Fruit fly (Drosophila melanogaster): ENCODE data around the gene Mnat9.
A peak's percentile ranks its signal among the peaks of the same experiment; 100 is the strongest.

The Mnat9 gene

dm6 chr3R:31636501-31636900, 20.5 kb upstream of the Mnat9 start (continued):
- TF ChIP-seq Dad (GFP tag; optimal IDR thresholded peaks at IDR 0.05), result peak; percentile 9
- no peak for TF ChIP-seq CG3726 (GFP tag; IDR thresholded peaks at IDR 0.05)
- TF ChIP-seq pho (GFP tag; optimal IDR thresholded peaks at IDR 0.05), result peak; percentile 30
- TF ChIP-seq CG34224 (GFP tag; IDR thresholded peaks at IDR 0.05; ENCODE audit: partially characterized antibody), result no peak
- TF ChIP-seq Dfd (GFP tag; optimal IDR thresholded peaks at IDR 0.05), result no peak
- peak; percentile 23; the same call in 1 of the 2 replicates for TF ChIP-seq CG10366 (GFP tag; IDR thresholded peaks at IDR 0.05)
- TF ChIP-seq CG13287 (GFP tag; IDR thresholded peaks at IDR 0.05; ENCODE audit: partially characterized antibody), result no peak
- no peak for TF ChIP-seq Ets97D (GFP tag; optimal IDR thresholded peaks at IDR 0.05)
- TF ChIP-seq slou (GFP tag; optimal IDR thresholded peaks at IDR 0.05), result no peak
- no peak for TF ChIP-seq zfh1 (GFP tag; IDR thresholded peaks at IDR 0.05)
- TF ChIP-seq Hand (GFP tag; optimal IDR thresholded peaks at IDR 0.05), result peak; percentile 69
- no peak for TF ChIP-seq cato (GFP tag; optimal IDR thresholded peaks at IDR 0.05; ENCODE audit: borderline replicate concordance)
- TF ChIP-seq CG32767 (GFP tag; IDR thresholded peaks at IDR 0.05), result no peak
- peak; percentile 32 for TF ChIP-seq dmrt99B (tag; optimal IDR thresholded peaks at IDR 0.05)
- peak; percentile 9 for TF ChIP-seq CG12155 (GFP tag; optimal IDR thresholded peaks at IDR 0.05)
- no peak; the same call in 1 of the 2 replicates for TF ChIP-seq Adf1 (GFP tag; IDR thresholded peaks at IDR 0.05)
- peak in 1 of 2 experiments; percentile 63 for TF ChIP-seq Hr51 (GFP tag; optimal IDR thresholded peaks at IDR 0.05)
- TF ChIP-seq GATAe (GFP tag; conservative IDR thresholded peaks at IDR 0.05), result no peak
- TF ChIP-seq gro (GFP tag; optimal IDR thresholded peaks at IDR 0.05), result peak; percentile 47
- peak; percentile 67 for TF ChIP-seq Hmr (GFP tag; optimal IDR thresholded peaks at IDR 0.05)
- peak; percentile 7 for TF ChIP-seq zen (tag; optimal IDR thresholded peaks at IDR 0.05)
- TF ChIP-seq chif (GFP tag; optimal IDR thresholded peaks at IDR 0.05), result no peak
- no peak for TF ChIP-seq CG31388 (GFP tag; optimal IDR thresholded peaks at IDR 0.05)
- TF ChIP-seq TFAM (GFP tag; optimal IDR thresholded peaks at IDR 0.05), result no peak
- TF ChIP-seq CG8765 (GFP tag; IDR thresholded peaks at IDR 0.05), result no peak
- no peak for TF ChIP-seq unc-4 (GFP tag; IDR thresholded peaks at IDR 0.05; ENCODE audit: partially characterized antibody)
- no peak for TF ChIP-seq Sox100B (GFP tag; optimal IDR thresholded peaks at IDR 0.05)
- TF ChIP-seq Rx (GFP tag; IDR thresholded peaks at IDR 0.05), result no peak
- no peak for TF ChIP-seq tll (GFP tag; optimal IDR thresholded peaks at IDR 0.05)
- no peak for TF ChIP-seq CG4854 (GFP tag; optimal IDR thresholded peaks at IDR 0.05)
- TF ChIP-seq sima (GFP tag; optimal IDR thresholded peaks at IDR 0.05), result no peak
- TF ChIP-seq CG42726 (GFP tag; IDR thresholded peaks at IDR 0.05; ENCODE audit: partially characterized antibody), result no peak
- no peak for TF ChIP-seq Doc2 (GFP tag; IDR thresholded peaks at IDR 0.05)
- no peak for TF ChIP-seq CG16813 (GFP tag; IDR thresholded peaks at IDR 0.05; ENCODE audit: partially characterized antibody)
- TF ChIP-seq kay (GFP tag; optimal IDR thresholded peaks at IDR 0.05), result no peak
- TF ChIP-seq CG12236 (GFP tag; optimal IDR thresholded peaks at IDR 0.05), result no peak
- TF ChIP-seq CG7357 (GFP tag; IDR thresholded peaks at IDR 0.05), result no peak
- TF ChIP-seq Tbp (GFP tag; optimal IDR thresholded peaks at IDR 0.05), result no peak
- TF ChIP-seq CG17802 (tag; optimal IDR thresholded peaks at IDR 0.05), result no peak
- no peak for TF ChIP-seq CG8388 (GFP tag; optimal IDR thresholded peaks at IDR 0.05)
- TF ChIP-seq Pdp1 (GFP tag; optimal IDR thresholded peaks at IDR 0.05), result peak in 1 of 2 experiments; percentile 2
- no peak for TF ChIP-seq CG4730 (GFP tag; IDR thresholded peaks at IDR 0.05)
- TF ChIP-seq CG18011 (GFP tag; optimal IDR thresholded peaks at IDR 0.05), result no peak
- TF ChIP-seq CG15073 (GFP tag; optimal IDR thresholded peaks at IDR 0.05), result no peak
- no peak for TF ChIP-seq CG7928 (GFP tag; optimal IDR thresholded peaks at IDR 0.05)
- peak; percentile 72 for TF ChIP-seq slbo (GFP tag; IDR thresholded peaks at IDR 0.05)
- no peak for TF ChIP-seq Dip3 (GFP tag; optimal IDR thresholded peaks at IDR 0.05)
- peak; percentile 41; the same call in 1 of the 3 replicates for TF ChIP-seq Dbx (GFP tag; IDR thresholded peaks at IDR 0.05)
- no peak for TF ChIP-seq slp2 (GFP tag; optimal IDR thresholded peaks at IDR 0.05)
- no peak for TF ChIP-seq crol (GFP tag; IDR thresholded peaks at IDR 0.05)
- TF ChIP-seq CG3847 (GFP tag; IDR thresholded peaks at IDR 0.05), result peak; percentile 47

Measured in whole organism, embryonic.